Fruit fly (Drosophila melanogaster): ENCODE results near the gene Spn28F.

The Spn28F gene

DNA sequence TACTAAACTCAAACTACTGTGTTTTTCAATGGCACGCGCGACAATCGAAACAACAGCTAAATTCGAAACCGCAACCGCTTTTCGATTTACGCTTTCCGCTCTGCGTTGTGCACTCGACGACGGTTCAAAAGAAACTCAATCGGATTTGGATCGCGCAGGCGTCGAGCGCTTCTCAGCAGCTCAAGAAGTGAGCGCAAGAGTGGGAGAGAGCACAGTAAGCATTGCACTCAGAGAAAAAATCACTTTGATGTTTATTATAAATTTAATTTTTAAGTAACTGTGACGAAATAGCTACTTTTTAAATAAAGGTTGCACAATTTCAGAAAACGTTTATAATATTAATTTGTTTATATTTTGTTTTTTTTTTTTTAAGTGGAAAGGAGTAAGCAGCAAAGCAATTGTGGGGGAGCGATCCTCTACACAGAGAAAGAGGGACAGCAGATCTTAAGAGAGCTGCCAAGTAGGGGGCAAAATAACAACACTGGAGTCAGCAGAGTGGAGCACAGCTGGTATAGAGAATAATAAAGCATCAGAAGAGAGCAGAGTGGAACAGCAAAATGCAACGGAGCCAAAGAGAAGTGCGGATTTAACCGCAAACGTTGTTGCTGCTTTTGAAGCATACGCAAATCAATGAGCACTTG lies 36.1 kb upstream of the Spn28F start:
- TF ChIP-seq CG9932 (GFP tag; IDR thresholded peaks at IDR 0.05) (peak; percentile 93), CG33213 (GFP tag; optimal IDR thresholded peaks at IDR 0.05) (peak; percentile 89), CG15514 (GFP tag; optimal IDR thresholded peaks at IDR 0.05) (peak; percentile 90), Antp (GFP tag; optimal IDR thresholded peaks at IDR 0.05) (peak; percentile 58), crp (GFP tag; optimal IDR thresholded peaks at IDR 0.05) (peak in 1 of 2 experiments; percentile 69), ro (GFP tag; IDR thresholded peaks at IDR 0.05) (peak; percentile 98), rib (GFP tag; IDR thresholded peaks at IDR 0.05) (peak; percentile 97), CG16863 (GFP tag; optimal IDR thresholded peaks at IDR 0.05) (peak; percentile 88), Sry-δ (GFP tag; optimal IDR thresholded peaks at IDR 0.05) (peak; percentile 46), Nf-YA (GFP tag; IDR thresholded peaks at IDR 0.05) (peak; percentile 96), jumu (GFP tag; optimal IDR thresholded peaks at IDR 0.05) (peak; percentile 73), CG11560 (tag; IDR thresholded peaks at IDR 0.05) (peak; percentile 89), CG4360 (GFP tag; IDR thresholded peaks at IDR 0.05) (peak; percentile 92), CG43689 (GFP tag; IDR thresholded peaks at IDR 0.05) (peak; percentile 98), knrl (GFP tag; IDR thresholded peaks at IDR 0.05; ENCODE audit: partially characterized antibody) (peak; percentile 36; the same call in 1 of the 3 replicates), pnt (GFP tag; optimal IDR thresholded peaks at IDR 0.05) (peak; percentile 85), CG3163 (GFP tag; optimal IDR thresholded peaks at IDR 0.05) (peak; percentile 91), Ets65A (GFP tag) (peak; percentile 98), Asciz (GFP tag; optimal IDR thresholded peaks at IDR 0.05) (peak; percentile 98), CG4282 (GFP tag; optimal IDR thresholded peaks at IDR 0.05) (peak; percentile 24), CG9797 (GFP tag; optimal IDR thresholded peaks at IDR 0.05) (peak; percentile 61), Vsx1 (GFP tag; optimal IDR thresholded peaks at IDR 0.05) (peak; percentile 95), stwl (tag; optimal IDR thresholded peaks at IDR 0.05) (peak; percentile 90), CG31365 (tag; optimal IDR thresholded peaks at IDR 0.05) (peak; percentile 73), CG5180 (GFP tag; optimal IDR thresholded peaks at IDR 0.05) (peak; percentile 91), Elba2 (GFP tag; optimal IDR thresholded peaks at IDR 0.05) (peak; percentile 90), en (GFP tag; optimal IDR thresholded peaks at IDR 0.05) (peak; percentile 78), seq (GFP tag; IDR thresholded peaks at IDR 0.05) (peak; percentile 98), cas (GFP tag; IDR thresholded peaks at IDR 0.05) (peak; percentile 93), CG6854 (GFP tag; optimal IDR thresholded peaks at IDR 0.05) (peak; percentile 93), CG8089 (GFP tag; optimal IDR thresholded peaks at IDR 0.05) (peak; percentile 91), ind (GFP tag; optimal IDR thresholded peaks at IDR 0.05) (peak; percentile 94), HLH3B (GFP tag; IDR thresholded peaks at IDR 0.05) (peak; percentile 99), CG15479 (GFP tag; optimal IDR thresholded peaks at IDR 0.05) (peak; percentile 79), CG15269 (tag; optimal IDR thresholded peaks at IDR 0.05) (peak; percentile 99), ken (GFP tag; IDR thresholded peaks at IDR 0.05) (peak; percentile 98), CG17186 (GFP tag; optimal IDR thresholded peaks at IDR 0.05) (peak; percentile 81), sisA (GFP tag; IDR thresholded peaks at IDR 0.05) (peak; percentile 98), prd (optimal IDR thresholded peaks at IDR 0.05) (no peak), prd (GFP tag; IDR thresholded peaks at IDR 0.05) (peak; percentile 99), inv (GFP tag; IDR thresholded peaks at IDR 0.05; ENCODE audit: partially characterized antibody) (no peak), Optix (GFP tag; IDR thresholded peaks at IDR 0.05) (peak; percentile 96), CG11696 (GFP tag; IDR thresholded peaks at IDR 0.05) (peak; percentile 96), CG34224 (GFP tag; IDR thresholded peaks at IDR 0.05; ENCODE audit: partially characterized antibody) (no peak), Myb (GFP tag; optimal IDR thresholded peaks at IDR 0.05) (peak; percentile 56), CG5953 (GFP tag; IDR thresholded peaks at IDR 0.05) (peak; percentile 98), salm (tag; optimal IDR thresholded peaks at IDR 0.05) (peak; percentile 97), C15 (GFP tag; IDR thresholded peaks at IDR 0.05) (peak; percentile 92), CG1792 (GFP tag; optimal IDR thresholded peaks at IDR 0.05) (peak; percentile 81), H15 (GFP tag; IDR thresholded peaks at IDR 0.05) (peak; percentile 98), CG32772 (GFP tag; IDR thresholded peaks at IDR 0.05) (peak; percentile 99)
